Worm (Caenorhabditis elegans): ENCODE results near the gene pqn-70.

The pqn-70 gene

ce11 chrV:11268791-11269190 is 40.3 kb upstream of the pqn-70 start, which contains the start of gene str-115:
Gene str-115, plus strand, starts transcription at chrV:11269091.
- no peak for TF ChIP-seq hrde-1 (tag; optimal IDR thresholded peaks at IDR 0.05; ENCODE audit: borderline replicate concordance)
- no peak for TF ChIP-seq egl-44 (GFP tag; IDR thresholded peaks at IDR 0.05)
- TF ChIP-seq rcor-1 (GFP tag; IDR thresholded peaks at IDR 0.05): no peak
- no peak for TF ChIP-seq rec-8 (tag; optimal IDR thresholded peaks at IDR 0.05)
- TF ChIP-seq madf-10 (tag; optimal IDR thresholded peaks at IDR 0.05): no peak

DNA sequence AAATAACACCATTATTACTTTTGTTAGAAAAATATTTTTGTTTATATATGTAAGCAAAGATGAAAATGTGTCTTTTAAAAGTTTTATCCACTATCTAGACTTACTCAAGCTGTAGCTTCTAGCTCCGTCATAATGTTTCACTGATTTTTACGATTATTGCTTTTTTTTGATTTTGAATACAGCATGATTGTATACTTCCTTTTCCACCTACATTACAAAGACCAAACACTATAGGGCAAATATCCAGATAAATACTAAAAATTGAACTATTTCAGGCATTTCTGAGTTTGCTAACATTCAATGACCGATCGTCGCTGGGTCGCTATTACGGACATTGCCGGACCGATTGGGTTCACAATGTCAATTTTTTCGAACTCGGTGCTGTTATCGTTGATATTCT is 38.2 kb upstream of the pqn-70 start, which contains the start of gene str-116:
str-116 (plus strand) TSS at position 301 of the 400 bp plus-strand sequence.
- TF ChIP-seq ztf-28 (GFP tag; IDR thresholded peaks at IDR 0.05): no peak
- no peak for TF ChIP-seq snpc-1.1 (tag; optimal IDR thresholded peaks at IDR 0.05; ENCODE audit: insufficient read depth)
- TF ChIP-seq lin-26 (GFP tag; IDR thresholded peaks at IDR 0.05): no peak
- no peak for TF ChIP-seq nhr-27 (tag; optimal IDR thresholded peaks at IDR 0.05)
- TF ChIP-seq ztf-25 (GFP tag; IDR thresholded peaks at IDR 0.05): no peak
- TF ChIP-seq hmg-20 (GFP tag; IDR thresholded peaks at IDR 0.05): no peak
- TF ChIP-seq efl-1 (GFP tag; optimal IDR thresholded peaks at IDR 0.05): no peak
- no peak for TF ChIP-seq lag-1 (GFP tag; IDR thresholded peaks at IDR 0.05)
- TF ChIP-seq pbrm-1 (GFP tag; IDR thresholded peaks at IDR 0.05): no peak
- TF ChIP-seq C17E4.6 (GFP tag; IDR thresholded peaks at IDR 0.05): no peak
- TF ChIP-seq B0035.1 (tag; optimal IDR thresholded peaks at IDR 0.05): no peak
- TF ChIP-seq F39B2.1 (GFP tag; IDR thresholded peaks at IDR 0.05): no peak
- no peak for TF ChIP-seq lir-1 (GFP tag; conservative IDR thresholded peaks at IDR 0.05)
- no peak for TF ChIP-seq lin-40 (tag; optimal IDR thresholded peaks at IDR 0.05)
- TF ChIP-seq tbx-9 (tag; optimal IDR thresholded peaks at IDR 0.05; ENCODE audit: borderline replicate concordance): no peak
- TF ChIP-seq madf-8 (GFP tag; conservative IDR thresholded peaks at IDR 0.05): no peak

DNA sequence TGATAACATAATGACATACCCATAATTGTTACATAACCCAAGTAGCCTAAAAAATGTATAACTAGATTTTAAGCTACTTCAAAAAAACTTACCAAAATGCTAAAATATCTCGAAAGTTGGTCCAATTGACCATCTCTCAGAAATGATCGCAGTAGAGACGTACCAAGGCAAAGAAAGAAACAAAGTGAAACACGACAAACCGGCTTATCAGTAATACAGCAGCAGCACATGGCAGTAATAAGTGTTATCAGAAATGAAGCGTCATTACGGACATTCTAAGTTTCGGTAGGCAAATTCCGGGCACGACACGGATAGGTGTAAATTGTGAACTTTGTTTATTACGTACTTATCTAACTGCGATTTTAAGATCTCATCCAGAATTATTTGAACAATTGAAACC is 37.0 kb upstream of the pqn-70 start, which contains the start of gene cln-3.1:
cln-3.1 (minus strand) TSS at position 171 of the 400 bp plus-strand sequence.
- no peak for TF ChIP-seq F49E8.2 (tag; optimal IDR thresholded peaks at IDR 0.05; ENCODE audit: insufficient read depth)
- TF ChIP-seq snpc-1.1 (tag; optimal IDR thresholded peaks at IDR 0.05; ENCODE audit: insufficient read depth): no peak
- peak; percentile 61 for TF ChIP-seq nhr-80 (tag; optimal IDR thresholded peaks at IDR 0.05)
- no peak for TF ChIP-seq die-1 (tag; optimal IDR thresholded peaks at IDR 0.05)
- TF ChIP-seq Y53F4B.3 (GFP tag; IDR thresholded peaks at IDR 0.05): no peak
- TF ChIP-seq nhr-120 (GFP tag; IDR thresholded peaks at IDR 0.05): no peak

ce11 chrV:11263025-11263424 is 34.5 kb upstream of the pqn-70 start, which contains the start of gene F07B10.4:
Gene F07B10.4, minus strand, starts transcription at chrV:11263125.
- TF ChIP-seq dpl-1 (GFP tag; optimal IDR thresholded peaks at IDR 0.05) (no peak), dpff-1 (tag; optimal IDR thresholded peaks at IDR 0.05) (no peak), mxl-1 (tag; optimal IDR thresholded peaks at IDR 0.05) (no peak)

- TF ChIP-seq him-1 (tag; optimal IDR thresholded peaks at IDR 0.05) (no peak), ceh-100 (GFP tag; IDR thresholded peaks at IDR 0.05) (no peak), dpff-1 (tag; optimal IDR thresholded peaks at IDR 0.05) (no peak), ceh-58 (GFP tag; IDR thresholded peaks at IDR 0.05) (no peak), fkh-3 (tag; optimal IDR thresholded peaks at IDR 0.05) (no peak), madf-8 (GFP tag; conservative IDR thresholded peaks at IDR 0.05) (no peak), F57C9.4 (tag; optimal IDR thresholded peaks at IDR 0.05) (no peak), lin-54 (GFP tag; optimal IDR thresholded peaks at IDR 0.05) (no peak), ceh-27 (GFP tag; optimal IDR thresholded peaks at IDR 0.05) (no peak), nhr-90 (tag; optimal IDR thresholded peaks at IDR 0.05) (no peak)
Measured at ce11 chrV:11260622-11261021, 32.1 kb upstream of the pqn-70 start, which contains the start of gene F07B10.7. Gene F07B10.7, minus strand, starts transcription at chrV:11260722.
